Fruit fly (Drosophila melanogaster) whole organism, wandering third instar larva: ENCODE results near the gene CG4783.

Experiments used
- Abd-B ChIP-seq: fragments of >200 bp; optimal IDR thresholded peaks from 2 replicates; lab custom pipeline; 2017; ENCODE audit warnings: missing biosample characterization, missing genetic modification characterization
- CG9705 ChIP-seq: fragments of 200-800 bp; sonication (Bioruptor generic); optimal IDR thresholded peaks from 2 replicates; lab custom pipeline; 2018; ENCODE audit warnings: missing biosample characterization, mild to moderate bottlenecking, missing genetic modification characterization
- CrebA ChIP-seq: fragments of 200-800 bp; sonication (Bioruptor generic); optimal IDR thresholded peaks from 2 replicates; lab custom pipeline; 2016; ENCODE audit warnings: missing biosample characterization, mild to moderate bottlenecking, missing genetic modification characterization, borderline replicate concordance
- Dfd ChIP-seq: fragments of >200 bp; optimal IDR thresholded peaks from 2 replicates; lab custom pipeline; 2017; ENCODE audit warnings: missing biosample characterization, missing genetic modification characterization
- Dif ChIP-seq: fragments of 200-275, 200-300 bp; sonication (Bioruptor generic); optimal IDR thresholded peaks from 2 replicates; lab custom pipeline; 2018; ENCODE audit warnings: missing biosample characterization, missing genetic modification characterization; ENCODE audit not compliant: partially characterized antibody
- HLH106 ChIP-seq: fragments of 200-800 bp; optimal IDR thresholded peaks from 3 replicates; lab custom pipeline; 2019; ENCODE audit warnings: missing biosample characterization, mild to moderate bottlenecking, missing genetic modification characterization, moderate library complexity
- Hnf4 ChIP-seq: fragments of 200-800 bp; sonication (Bioruptor generic); optimal IDR thresholded peaks from 2 replicates; lab custom pipeline; 2016; ENCODE audit warnings: missing biosample characterization, mild to moderate bottlenecking, missing genetic modification characterization
- Hr78 ChIP-seq: fragments of >200 bp; optimal IDR thresholded peaks from 2 replicates; lab custom pipeline; 2017; ENCODE audit warnings: missing biosample characterization, missing genetic modification characterization
- Hr83 ChIP-seq: fragments of 200-300 bp; sonication (Bioruptor generic); optimal IDR thresholded peaks from 2 replicates; lab custom pipeline; 2016; ENCODE audit warnings: missing biosample characterization, mild to moderate bottlenecking, missing genetic modification characterization, moderate library complexity; ENCODE audit not compliant: poor library complexity, severe bottlenecking
- Jra ChIP-seq: sonication (Bioruptor generic); optimal IDR thresholded peaks from 2 replicates; lab custom pipeline; 2016; ENCODE audit warnings: missing biosample characterization, missing genetic modification characterization
- Myc ChIP-seq: fragments of >200 bp; optimal IDR thresholded peaks from 2 replicates; lab custom pipeline; 2017
- OdsH ChIP-seq: fragments of 200-800 bp; sonication (Bioruptor generic); optimal IDR thresholded peaks from 2 replicates; lab custom pipeline; 2016; ENCODE audit warnings: missing biosample characterization, mild to moderate bottlenecking, missing genetic modification characterization
- Sp1 ChIP-seq: fragments of 200-800 bp; sonication (Bioruptor generic); optimal IDR thresholded peaks from 3 replicates; lab custom pipeline; 2019; ENCODE audit warnings: missing biosample characterization, mild to moderate bottlenecking, missing genetic modification characterization, moderate library complexity
- Vsx2 ChIP-seq: fragments of 200-300, 225-300 bp; sonication (Bioruptor generic); optimal IDR thresholded peaks from 2 replicates; lab custom pipeline; 2018; ENCODE audit warnings: missing biosample characterization, missing genetic modification characterization; ENCODE audit not compliant: partially characterized antibody
- br ChIP-seq: fragments of 200-800 bp; sonication (Bioruptor generic); optimal IDR thresholded peaks from 2 replicates; lab custom pipeline; 2016; ENCODE audit warnings: missing biosample characterization, missing genetic modification characterization
- brk ChIP-seq: fragments of 200-800 bp; sonication (Bioruptor generic); optimal IDR thresholded peaks from 2 replicates; lab custom pipeline; 2016; ENCODE audit warnings: missing biosample characterization, mild to moderate bottlenecking, missing genetic modification characterization
- dl ChIP-seq, 2 experiments: fragments of 175-275, 200-275 bp in 1 of 2; fragments of 200-275 bp in 1 of 2; sonication (Bioruptor generic); optimal IDR thresholded peaks; lab custom pipeline; 2018; ENCODE audit warnings: mild to moderate bottlenecking in 2 of 2, missing biosample characterization in 2 of 2, missing genetic modification characterization in 2 of 2, moderate library complexity in 2 of 2; ENCODE audit not compliant: partially characterized antibody in 2 of 2, insufficient read depth in 1 of 2
- dmrt93B ChIP-seq: fragments of 200-800 bp; sonication (Bioruptor generic); optimal IDR thresholded peaks from 2 replicates; lab custom pipeline; 2018; ENCODE audit warnings: missing biosample characterization, mild to moderate bottlenecking, missing genetic modification characterization
- dsf ChIP-seq: sonication (Bioruptor generic); optimal IDR thresholded peaks from 2 replicates; lab custom pipeline; 2016; ENCODE audit warnings: missing biosample characterization, missing genetic modification characterization, borderline replicate concordance
- ey ChIP-seq: fragments of 200-800 bp; sonication (Bioruptor generic); optimal IDR thresholded peaks from 2 replicates; lab custom pipeline; 2016; ENCODE audit warnings: missing biosample characterization, missing genetic modification characterization
- foxo ChIP-seq, 2 experiments: fragments of 200-800 bp; sonication (Bioruptor generic); optimal IDR thresholded peaks; 2 replicates in 1 of 2; 3 replicates in 1 of 2; lab custom pipeline; 2016 to 2017; ENCODE audit warnings: missing biosample characterization in 2 of 2, missing genetic modification characterization in 2 of 2
- h ChIP-seq: fragments of 200-800 bp; sonication (Bioruptor generic); optimal IDR thresholded peaks from 3 replicates; lab custom pipeline; 2016; ENCODE audit warnings: missing biosample characterization, mild to moderate bottlenecking, missing genetic modification characterization
- jim ChIP-seq: fragments of 175-275, 200-325 bp; sonication (Bioruptor generic); optimal IDR thresholded peaks from 2 replicates; lab custom pipeline; 2016; ENCODE audit warnings: missing biosample characterization, mild to moderate bottlenecking, missing genetic modification characterization
- lola ChIP-seq: fragments of >200 bp; optimal IDR thresholded peaks from 2 replicates; lab custom pipeline; 2017; ENCODE audit warnings: missing biosample characterization, missing genetic modification characterization
- pan ChIP-seq: fragments of >200 bp; optimal IDR thresholded peaks from 2 replicates; lab custom pipeline; 2017
- psq ChIP-seq: fragments of 200-800 bp; sonication (Bioruptor generic); optimal IDR thresholded peaks from 3 replicates; lab custom pipeline; 2017; ENCODE audit warnings: missing biosample characterization, mild to moderate bottlenecking, missing genetic modification characterization, moderate library complexity
- sage ChIP-seq: fragments of 200-800 bp; sonication (Bioruptor generic); optimal IDR thresholded peaks from 2 replicates; lab custom pipeline; 2016; ENCODE audit warnings: missing biosample characterization, mild to moderate bottlenecking, missing genetic modification characterization
- sv ChIP-seq: fragments of 200-800 bp; sonication (Bioruptor generic); optimal IDR thresholded peaks from 3 replicates; lab custom pipeline; 2016; ENCODE audit warnings: missing biosample characterization, missing genetic modification characterization
- tai ChIP-seq: sonication (Bioruptor generic); optimal IDR thresholded peaks from 2 replicates; lab custom pipeline; 2016; ENCODE audit warnings: missing biosample characterization, missing genetic modification characterization
- usp ChIP-seq: fragments of >200 bp; optimal IDR thresholded peaks from 2 replicates; lab custom pipeline; 2017; ENCODE audit warnings: missing biosample characterization, missing genetic modification characterization
- woc ChIP-seq: sonication (Bioruptor generic); optimal IDR thresholded peaks from 2 replicates; lab custom pipeline; 2016; ENCODE audit warnings: missing biosample characterization, mild to moderate bottlenecking, missing genetic modification characterization

CG4783 gene

DNA sequence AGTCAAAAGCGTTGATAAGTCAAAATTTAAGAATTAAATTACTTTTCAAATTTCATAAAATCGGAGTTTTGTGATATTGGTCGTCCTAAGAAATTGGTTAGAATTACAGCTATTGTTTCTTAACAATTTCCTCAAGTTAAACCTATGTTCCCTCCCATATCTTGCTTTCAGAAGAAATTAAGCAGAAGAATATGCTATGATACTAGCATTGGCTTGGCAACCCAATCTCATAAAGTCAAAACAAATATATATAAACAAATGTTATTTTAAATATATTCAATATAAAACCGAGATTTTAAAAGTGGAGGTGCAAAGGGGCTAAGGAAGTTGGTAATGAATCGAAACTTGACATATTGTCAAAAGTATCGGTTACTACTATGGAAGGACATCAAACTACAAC is 24.4 kb downstream of the CG4783 start, which contains the start of gene CG31213:
Gene CG31213, plus strand, starts transcription at position 301 of the 400 bp plus-strand sequence.
- TF ChIP-seq brk (GFP tag; lab: Kevin White, UChicago) (no peak), Sp1 (GFP tag; lab: Kevin White, UChicago) (no peak), psq (GFP tag; lab: Kevin White, UChicago) (no peak), usp (GFP tag; lab: Kevin White, UChicago) (no peak), sage (GFP tag; lab: Kevin White, UChicago) (no peak)

DNA sequence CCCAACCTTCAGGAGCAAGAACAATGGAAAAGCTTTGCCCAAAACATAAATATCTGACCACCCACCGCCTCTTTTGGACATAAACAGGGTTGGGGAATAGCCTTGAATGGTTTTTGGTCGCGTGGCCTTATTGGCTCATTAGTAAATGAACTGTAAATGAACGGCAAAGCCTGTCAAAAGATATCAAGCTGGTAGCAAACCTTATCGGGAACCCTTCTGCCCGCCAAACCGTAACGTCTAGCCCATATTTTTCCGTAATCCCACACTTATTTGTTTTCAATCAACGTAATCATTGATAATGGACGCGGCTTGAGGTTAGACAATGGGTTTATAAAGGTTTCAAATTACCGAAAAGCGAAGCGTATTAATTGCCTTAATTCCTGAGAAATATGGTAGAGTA is 37.1 kb downstream of the CG4783 start:
- TF ChIP-seq brk (GFP tag; lab: Kevin White, UChicago) (no peak), Vsx2 (no peak), pan (no peak), foxo (GFP tag; optimal IDR thresholded peaks at IDR 0.05; lab: Kevin White, UChicago) (no peak), dmrt93B (GFP tag; lab: Kevin White, UChicago) (no peak), CrebA (no peak)

DNA sequence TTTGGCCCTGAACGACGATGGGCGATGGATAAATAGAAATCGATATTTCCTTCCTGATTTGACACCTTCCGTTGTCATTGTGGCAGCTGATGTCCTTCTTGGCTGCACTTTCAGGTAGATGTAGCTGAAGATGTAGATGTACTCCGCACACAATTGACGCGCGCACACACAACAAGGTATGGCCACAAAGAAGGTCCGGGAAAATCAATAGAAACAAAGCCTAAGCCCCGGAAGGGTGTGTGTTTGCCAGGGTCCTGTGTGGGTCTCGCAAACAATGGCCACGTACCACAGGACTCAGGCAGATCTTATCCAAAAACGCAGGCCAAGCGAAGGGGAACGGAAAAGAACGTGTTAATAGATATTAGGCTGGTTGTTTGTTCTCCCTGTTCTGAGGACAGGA is 47.2 kb downstream of the CG4783 start:
- TF ChIP-seq CrebA (no peak), Jra (GFP tag; lab: Kevin White, UChicago) (no peak), CG9705 (no peak), tai (no peak), usp (GFP tag; lab: Kevin White, UChicago) (no peak), Hr83 (GFP tag; lab: Kevin White, UChicago) (no peak), Hr78 (GFP tag; lab: Kevin White, UChicago) (no peak), Dif (GFP tag; lab: Kevin White, UChicago) (no peak), OdsH (GFP tag; lab: Kevin White, UChicago) (no peak), h (GFP tag; lab: Kevin White, UChicago) (no peak), Dfd (GFP tag; lab: Kevin White, UChicago) (no peak)

- no peak for TF ChIP-seq br
- TF ChIP-seq pan: no peak
- no peak for TF ChIP-seq dmrt93B (GFP tag; lab: Kevin White, UChicago)
- no peak for TF ChIP-seq Dif (GFP tag; lab: Kevin White, UChicago)
- no peak for TF ChIP-seq sv (GFP tag; lab: Kevin White, UChicago)
- TF ChIP-seq usp (GFP tag; lab: Kevin White, UChicago): no peak
- no peak for TF ChIP-seq brk (GFP tag; lab: Kevin White, UChicago)
- TF ChIP-seq HLH106 (tag; lab: Kevin White, UChicago): no peak
- no peak for TF ChIP-seq Hnf4 (GFP tag; lab: Kevin White, UChicago)
- TF ChIP-seq, all 38 proteins: peak for 0
Observed at dm6 chr3R:19996433-19996832, 48.2 kb downstream of the CG4783 start.

- TF ChIP-seq Abd-B (GFP tag; lab: Kevin White, UChicago) (no peak), usp (GFP tag; lab: Kevin White, UChicago) (no peak), Dif (GFP tag; lab: Kevin White, UChicago) (no peak), HLH106 (tag; lab: Kevin White, UChicago) (no peak), dsf (GFP tag; lab: Kevin White, UChicago) (no peak), Myc (no peak), psq (GFP tag; lab: Kevin White, UChicago) (no peak), Sp1 (GFP tag; lab: Kevin White, UChicago) (no peak), CrebA (no peak), pan (no peak), jim (GFP tag; lab: Kevin White, UChicago) (no peak), CG9705 (no peak), ey (GFP tag; lab: Kevin White, UChicago) (no peak), woc (no peak), dl (GFP tag; optimal IDR thresholded peaks at IDR 0.05; lab: Kevin White, UChicago; ENCODE audit: insufficient read depth in 1 of 2, partially characterized antibody in 2 of 2) (no peak), lola (GFP tag; lab: Kevin White, UChicago) (no peak)
Observed at dm6 chr3R:19997526-19998070, 49.4 kb downstream of the CG4783 start.
